Worm (Caenorhabditis elegans): ENCODE data around the gene lin-5.

The lin-5 gene

ce11 chrII:7860221-7860928 is at the start of gene lin-5:
TSS of gene lin-5 (plus strand) at chrII:7860574.
- TF ChIP-seq tbx-2 (tag; optimal IDR thresholded peaks at IDR 0.05) (no peak), ztf-4 (tag; optimal IDR thresholded peaks at IDR 0.05) (no peak), ceh-90 (tag; optimal IDR thresholded peaks at IDR 0.05) (no peak), mep-1 (tag; optimal IDR thresholded peaks at IDR 0.05) (peak; percentile 75), egl-13 (tag; optimal IDR thresholded peaks at IDR 0.05) (peak; percentile 14), sptf-1 (tag; optimal IDR thresholded peaks at IDR 0.05) (no peak), lsy-2 (tag; optimal IDR thresholded peaks at IDR 0.05) (peak; percentile 66 to 79), xbp-1 (tag; optimal IDR thresholded peaks at IDR 0.05) (peak; percentile 15), mdl-1 (tag; optimal IDR thresholded peaks at IDR 0.05) (peak in 1 of 2 experiments; percentile 20), dpl-1 (GFP tag; optimal IDR thresholded peaks at IDR 0.05) (peak; percentile 83 to 91 (median 86)), unc-30 (tag; optimal IDR thresholded peaks at IDR 0.05) (no peak), mef-2 (tag; optimal IDR thresholded peaks at IDR 0.05) (no peak), C16A3.4 (tag; optimal IDR thresholded peaks at IDR 0.05) (no peak), hlh-4 (tag; optimal IDR thresholded peaks at IDR 0.05) (no peak), tlp-1 (tag; optimal IDR thresholded peaks at IDR 0.05) (no peak), alr-1 (tag; optimal IDR thresholded peaks at IDR 0.05; ENCODE audit: borderline replicate concordance) (peak; percentile 16), snu-23 (GFP tag; optimal IDR thresholded peaks at IDR 0.05) (peak; percentile 51), fkh-8 (tag; optimal IDR thresholded peaks at IDR 0.05) (peak; percentile 74), unc-86 (tag; optimal IDR thresholded peaks at IDR 0.05) (peak; percentile 69), lin-14 (GFP tag; optimal IDR thresholded peaks at IDR 0.05) (peak; percentile 76), nhr-71 (tag; optimal IDR thresholded peaks at IDR 0.05) (peak; percentile 58), ets-5 (GFP tag; IDR thresholded peaks at IDR 0.05) (no peak), aha-1 (tag; optimal IDR thresholded peaks at IDR 0.05) (no peak), efl-1 (optimal IDR thresholded peaks at IDR 0.05) (peak; percentile 5 to 89), efl-1 (GFP tag; optimal IDR thresholded peaks at IDR 0.05 in 1 of 2) (peak; percentile 87 to 97), unc-62 (GFP tag; optimal IDR thresholded peaks at IDR 0.05) (no peak), nhr-47 (tag; optimal IDR thresholded peaks at IDR 0.05) (peak; percentile 46), zip-4 (GFP tag; optimal IDR thresholded peaks at IDR 0.05) (no peak), ceh-82 (tag; optimal IDR thresholded peaks at IDR 0.05) (peak in 2 of 3 experiments; percentile 29 to 76), nhr-19 (GFP tag; conservative IDR thresholded peaks at IDR 0.05) (0 out of 2 replicates have a peak, but pooled peaks have one; percentile 3), nhr-20 (tag; optimal IDR thresholded peaks at IDR 0.05) (peak; percentile 23), skn-1 (tag; optimal IDR thresholded peaks at IDR 0.05) (no peak), ceh-8 (GFP tag; optimal IDR thresholded peaks at IDR 0.05) (no peak), nhr-77 (tag; optimal IDR thresholded peaks at IDR 0.05) (peak; percentile 7), swsn-7 (tag; optimal IDR thresholded peaks at IDR 0.05) (peak; percentile 50), lin-35 (GFP tag; optimal IDR thresholded peaks at IDR 0.05) (peak; percentile 93 to 94), jun-1 (tag; optimal IDR thresholded peaks at IDR 0.05) (no peak), lin-15B (tag; optimal IDR thresholded peaks at IDR 0.05) (peak; percentile 43), fkh-4 (tag; optimal IDR thresholded peaks at IDR 0.05; ENCODE audit: borderline replicate concordance) (no peak), snpc-4 (tag; optimal IDR thresholded peaks at IDR 0.05) (no peak), nhr-76 (tag; optimal IDR thresholded peaks at IDR 0.05) (no peak), F16B12.6 (tag; optimal IDR thresholded peaks at IDR 0.05) (peak; percentile 65), dsc-1 (tag; optimal IDR thresholded peaks at IDR 0.05) (no peak), nhr-85 (tag) (no peak), grh-1 (GFP tag; IDR thresholded peaks at IDR 0.05) (no peak), blmp-1 (tag; optimal IDR thresholded peaks at IDR 0.05) (peak; percentile 44)
